Fruit fly (Drosophila melanogaster) whole organism, prepupa: ENCODE measurements around the gene MESR6.

ENCODE experiments used
- Blimp-1 ChIP-seq: fragments of 200-800 bp; sonication (Bioruptor generic); optimal IDR thresholded peaks from 3 replicates; lab custom pipeline; 2017; ENCODE audit warnings: missing biosample characterization, missing genetic modification characterization, mild to moderate bottlenecking, moderate library complexity, missing genetic modification reagents
- CG10631 ChIP-seq: fragments of 200-800 bp; sonication (Bioruptor generic); optimal IDR thresholded peaks from 2 replicates; lab custom pipeline; 2016; ENCODE audit warnings: missing biosample characterization, missing genetic modification characterization
- CG11902 ChIP-seq: fragments of 200-800 bp; sonication (Bioruptor generic); optimal IDR thresholded peaks from 3 replicates; lab custom pipeline; 2016; ENCODE audit warnings: missing biosample characterization, missing genetic modification characterization
- CG15336 ChIP-seq: fragments of 200-800 bp; sonication (Bioruptor generic); IDR thresholded peaks from 2 replicates; pipeline ENCODE4 v1.3.6; 2022; ENCODE audit warnings: missing biosample characterization, missing genetic modification characterization
- CG1621 ChIP-seq: fragments of 200-800 bp; sonication (Bioruptor generic); optimal IDR thresholded peaks from 3 replicates; lab custom pipeline; 2018; ENCODE audit warnings: missing biosample characterization, mild to moderate bottlenecking, missing genetic modification characterization
- CG32006 ChIP-seq: fragments of 200-800 bp; sonication (Bioruptor generic); optimal IDR thresholded peaks from 3 replicates; lab custom pipeline; 2017; ENCODE audit warnings: missing biosample characterization, mild to moderate bottlenecking, missing genetic modification characterization
- CG34406 ChIP-seq: fragments of 200-800 bp; sonication (Bioruptor generic); optimal IDR thresholded peaks from 3 replicates; lab custom pipeline; 2016; ENCODE audit warnings: missing biosample characterization, missing genetic modification characterization
- CG4318 ChIP-seq: fragments of 200-800 bp; sonication (Bioruptor generic); optimal IDR thresholded peaks from 3 replicates; lab custom pipeline; 2017; ENCODE audit warnings: missing biosample characterization, mild to moderate bottlenecking, missing genetic modification characterization
- CG6163 ChIP-seq: fragments of 200-800 bp; sonication (Bioruptor generic); IDR thresholded peaks from 3 replicates; pipeline ENCODE4 v1.3.6; 2022; ENCODE audit warnings: missing biosample characterization, missing genetic modification characterization
- CG6276 ChIP-seq: fragments of 200-800 bp; sonication (Bioruptor generic); optimal IDR thresholded peaks from 2 replicates; lab custom pipeline; 2017; ENCODE audit warnings: missing biosample characterization, mild to moderate bottlenecking, missing genetic modification characterization
- CG6792 ChIP-seq: fragments of 200-800 bp; sonication (Bioruptor generic); optimal IDR thresholded peaks from 3 replicates; lab custom pipeline; 2016; ENCODE audit warnings: missing biosample characterization, missing genetic modification characterization
- CG6808 ChIP-seq: fragments of 200-800 bp; sonication (Bioruptor generic); optimal IDR thresholded peaks from 3 replicates; lab custom pipeline; 2017; ENCODE audit warnings: missing biosample characterization, missing genetic modification characterization, mild to moderate bottlenecking, moderate library complexity, missing genetic modification reagents
- CG6854 ChIP-seq: fragments of 200-800 bp; sonication (Bioruptor generic); optimal IDR thresholded peaks from 2 replicates; lab custom pipeline; 2017; ENCODE audit warnings: missing biosample characterization, mild to moderate bottlenecking, missing genetic modification characterization
- CG7368 ChIP-seq: fragments of 200-800 bp; sonication (Bioruptor generic); optimal IDR thresholded peaks from 3 replicates; lab custom pipeline; 2016; ENCODE audit warnings: missing biosample characterization, missing genetic modification characterization
- CG8119 ChIP-seq: fragments of 200-800 bp; sonication (Bioruptor generic); IDR thresholded peaks from 3 replicates; pipeline ENCODE4 v1.3.6; 2022; ENCODE audit warnings: missing biosample characterization, missing genetic modification characterization
- CG8319 ChIP-seq: fragments of 200-800 bp; sonication (Bioruptor generic); optimal IDR thresholded peaks from 3 replicates; lab custom pipeline; 2016; ENCODE audit warnings: missing biosample characterization, missing genetic modification characterization
- CG9139 ChIP-seq: fragments of 200-800 bp; sonication (Bioruptor generic); optimal IDR thresholded peaks from 3 replicates; lab custom pipeline; 2017; ENCODE audit warnings: missing biosample characterization, mild to moderate bottlenecking, missing genetic modification characterization
- Eip75B ChIP-seq: fragments of 200-800 bp; sonication (Bioruptor generic); optimal IDR thresholded peaks from 3 replicates; lab custom pipeline; 2016; ENCODE audit warnings: missing biosample characterization, missing genetic modification characterization
- Eip78C ChIP-seq: fragments of 200-800 bp; sonication (Bioruptor generic); peaks from one replicate; lab custom pipeline; 2016; ENCODE audit warnings: missing biosample characterization, missing genetic modification characterization
- Eip93F ChIP-seq: fragments of 200-800 bp; sonication (Bioruptor generic); optimal IDR thresholded peaks from 2 replicates; lab custom pipeline; 2016; ENCODE audit warnings: missing biosample characterization, mild to moderate bottlenecking, missing genetic modification characterization
- Ets21C ChIP-seq: fragments of 200-800 bp; sonication (Bioruptor generic); optimal IDR thresholded peaks from 3 replicates; lab custom pipeline; 2016; ENCODE audit warnings: missing biosample characterization, missing genetic modification characterization
- Ets96B ChIP-seq: fragments of 200-800 bp; optimal IDR thresholded peaks from 2 replicates; lab custom pipeline; 2019; ENCODE audit warnings: missing biosample characterization, mild to moderate bottlenecking, missing genetic modification characterization, moderate library complexity
- Hr38 ChIP-seq: sonication (Bioruptor generic); optimal IDR thresholded peaks from 2 replicates; lab custom pipeline; 2016; ENCODE audit warnings: missing biosample characterization, missing genetic modification characterization
- Hr4 ChIP-seq: fragments of 200-800 bp; sonication (Bioruptor generic); optimal IDR thresholded peaks from 3 replicates; lab custom pipeline; 2016; ENCODE audit warnings: missing biosample characterization, missing genetic modification characterization
- Lpt ChIP-seq: fragments of 200-800 bp; sonication (Bioruptor generic); optimal IDR thresholded peaks from 3 replicates; lab custom pipeline; 2016; ENCODE audit warnings: missing biosample characterization, missing genetic modification characterization
- Sox102F ChIP-seq: fragments of 200-800 bp; sonication (Bioruptor generic); optimal IDR thresholded peaks from 2 replicates; lab custom pipeline; 2016; ENCODE audit warnings: missing biosample characterization, mild to moderate bottlenecking, missing genetic modification characterization
- Sox14 ChIP-seq: fragments of 200-800 bp; sonication (Bioruptor generic); optimal IDR thresholded peaks from 3 replicates; lab custom pipeline; 2016; ENCODE audit warnings: missing biosample characterization, missing genetic modification characterization
- Sox15 ChIP-seq: fragments of 200-800 bp; sonication (Bioruptor generic); optimal IDR thresholded peaks from 3 replicates; lab custom pipeline; 2016; ENCODE audit warnings: missing biosample characterization, missing genetic modification characterization
- dac ChIP-seq: fragments of 200-800 bp; sonication (Bioruptor generic); optimal IDR thresholded peaks from 2 replicates; lab custom pipeline; 2017; ENCODE audit warnings: missing biosample characterization, mild to moderate bottlenecking, missing genetic modification characterization
- eg ChIP-seq: fragments of 200-800 bp; sonication (Bioruptor generic); IDR thresholded peaks from 3 replicates; pipeline ENCODE4 v1.3.6; 2022; ENCODE audit warnings: missing biosample characterization, missing genetic modification characterization
- esn ChIP-seq: fragments of 200-800 bp; sonication (Bioruptor generic); optimal IDR thresholded peaks from 2 replicates; lab custom pipeline; 2016; ENCODE audit warnings: missing biosample characterization, mild to moderate bottlenecking, missing genetic modification characterization, moderate library complexity
- fd85E ChIP-seq: fragments of 200-800 bp; sonication (Bioruptor generic); optimal IDR thresholded peaks from 3 replicates; lab custom pipeline; 2016; ENCODE audit warnings: missing biosample characterization, missing genetic modification characterization
- lz ChIP-seq: fragments of 200-800 bp; sonication (Bioruptor generic); optimal IDR thresholded peaks from 3 replicates; lab custom pipeline; 2016; ENCODE audit warnings: missing biosample characterization, missing genetic modification characterization
- net ChIP-seq: fragments of 200-800 bp; sonication (Bioruptor generic); optimal IDR thresholded peaks from 3 replicates; lab custom pipeline; 2016; ENCODE audit warnings: missing biosample characterization, missing genetic modification characterization
- spab ChIP-seq: fragments of 200-800 bp; sonication (Bioruptor generic); optimal IDR thresholded peaks from 2 replicates; lab custom pipeline; 2017; ENCODE audit warnings: missing biosample characterization, mild to moderate bottlenecking, missing genetic modification characterization, missing genetic modification reagents
- ss ChIP-seq, 2 experiments: fragments of 200-800 bp; sonication (Bioruptor generic); optimal IDR thresholded peaks; 2 replicates in 1 of 2; 3 replicates in 1 of 2; lab custom pipeline; 2017 to 2018; ENCODE audit warnings: mild to moderate bottlenecking in 2 of 2, missing biosample characterization in 2 of 2, missing genetic modification characterization in 2 of 2, moderate library complexity in 1 of 2
- svp ChIP-seq: fragments of 200-800 bp; sonication (Bioruptor generic); peaks from one replicate; lab custom pipeline; 2016; ENCODE audit warnings: missing biosample characterization, missing genetic modification characterization

Gene MESR6

dm6 chr3L:19048761-19049160 is 43.7 kb upstream of the MESR6 start:
- TF ChIP-seq spab (GFP tag; lab: Kevin White, UChicago) (no peak), Sox102F (GFP tag; lab: Kevin White, UChicago) (no peak), CG11902 (GFP tag; lab: Kevin White, UChicago) (no peak), CG34406 (GFP tag; lab: Kevin White, UChicago) (no peak), eg (no peak), CG32006 (GFP tag; lab: Kevin White, UChicago) (no peak), ss (GFP tag; optimal IDR thresholded peaks at IDR 0.05; lab: Kevin White, UChicago) (no peak), CG10631 (GFP tag; lab: Kevin White, UChicago) (no peak), CG8119 (GFP tag; lab: Robert Waterston, UW) (no peak), CG8319 (GFP tag; lab: Kevin White, UChicago) (no peak), Hr4 (GFP tag; lab: Kevin White, UChicago) (no peak), Sox15 (GFP tag; lab: Kevin White, UChicago) (no peak), Sox14 (no peak)

DNA sequence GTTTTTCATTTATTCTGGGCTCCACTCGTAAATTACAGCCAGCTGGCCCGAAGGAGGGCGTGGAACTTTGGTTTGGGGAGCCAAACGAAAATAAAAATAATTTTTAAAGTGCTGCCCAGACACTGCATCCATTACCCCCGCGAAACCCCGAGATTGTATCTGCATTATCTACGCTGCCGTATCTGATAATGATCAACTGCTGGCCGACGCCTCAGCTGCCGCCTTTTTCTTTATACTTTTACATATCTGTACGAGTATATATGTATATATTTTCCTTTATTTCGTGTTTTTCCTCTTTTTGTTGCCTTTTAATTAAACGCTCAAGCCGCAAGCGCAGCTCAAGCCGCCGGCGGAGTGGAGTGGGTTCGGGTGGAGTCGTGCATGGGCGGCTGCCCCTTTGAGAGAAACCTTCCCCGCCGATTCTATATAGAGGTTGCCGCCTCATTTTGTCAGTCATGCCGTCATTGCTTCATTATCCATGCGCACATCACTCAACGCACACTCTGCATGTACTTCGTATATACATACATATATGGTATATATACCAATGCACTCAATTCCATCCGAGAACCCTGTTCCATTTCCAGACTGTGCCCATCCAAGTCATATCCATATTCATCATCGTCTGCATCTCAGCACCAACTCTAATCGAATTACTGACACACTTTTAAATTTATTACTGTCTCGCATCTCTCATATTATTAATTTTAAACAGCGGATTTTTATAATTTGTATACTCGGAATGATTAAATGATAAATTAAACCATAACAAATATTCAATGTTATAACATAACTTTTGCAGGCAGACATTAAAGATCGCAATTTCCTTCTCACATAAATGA is 42.6 kb upstream of the MESR6 start:
- TF ChIP-seq CG8119 (GFP tag; lab: Robert Waterston, UW), result 0 out of 3 replicates have a peak, but pooled peaks have one; percentile 25
- peak; percentile 2 for TF ChIP-seq CG6808 (GFP tag; lab: Kevin White, UChicago)
- TF ChIP-seq Sox14, result no peak
- no peak for TF ChIP-seq Lpt (GFP tag; lab: Kevin White, UChicago)
- no peak for TF ChIP-seq Sox102F (GFP tag; lab: Kevin White, UChicago)
- no peak for TF ChIP-seq CG4318 (GFP tag; lab: Kevin White, UChicago)
- TF ChIP-seq esn, result no peak
- TF ChIP-seq CG6854 (GFP tag; lab: Kevin White, UChicago), result no peak
- TF ChIP-seq lz (GFP tag; lab: Kevin White, UChicago), result no peak
- TF ChIP-seq net, result no peak
- TF ChIP-seq CG11902 (GFP tag; lab: Kevin White, UChicago), result no peak
- no peak for TF ChIP-seq Ets96B
- TF ChIP-seq CG6276 (GFP tag; lab: Kevin White, UChicago), result no peak
- TF ChIP-seq CG7368 (GFP tag; lab: Kevin White, UChicago), result no peak
- TF ChIP-seq CG9139, result no peak
- 0 out of 3 replicates have a peak, but pooled peaks have one; percentile 18 for TF ChIP-seq CG6163
- TF ChIP-seq svp, result peak; percentile 54
- no peak for TF ChIP-seq Hr38 (GFP tag; lab: Kevin White, UChicago)
- TF ChIP-seq CG6792, result no peak
- no peak for TF ChIP-seq CG1621 (tag; lab: Kevin White, UChicago)
- no peak for TF ChIP-seq Eip93F (GFP tag; lab: Kevin White, UChicago)
- TF ChIP-seq Hr4 (GFP tag; lab: Kevin White, UChicago), result no peak
- TF ChIP-seq dac, result no peak
- peak in 1 of 2 experiments; percentile 40 for TF ChIP-seq ss (GFP tag; optimal IDR thresholded peaks at IDR 0.05; lab: Kevin White, UChicago)
- peak; percentile 52 for TF ChIP-seq Eip78C
- no peak for TF ChIP-seq CG10631 (GFP tag; lab: Kevin White, UChicago)
- TF ChIP-seq Ets21C (GFP tag; lab: Kevin White, UChicago), result no peak
- TF ChIP-seq Eip75B, result no peak
- TF ChIP-seq CG15336 (GFP tag; lab: Robert Waterston, UW), result no peak
- TF ChIP-seq CG32006 (GFP tag; lab: Kevin White, UChicago), result no peak
- TF ChIP-seq Blimp-1 (GFP tag; lab: Kevin White, UChicago), result no peak
- no peak for TF ChIP-seq spab (GFP tag; lab: Kevin White, UChicago)
- no peak for TF ChIP-seq fd85E (GFP tag; lab: Kevin White, UChicago)

DNA sequence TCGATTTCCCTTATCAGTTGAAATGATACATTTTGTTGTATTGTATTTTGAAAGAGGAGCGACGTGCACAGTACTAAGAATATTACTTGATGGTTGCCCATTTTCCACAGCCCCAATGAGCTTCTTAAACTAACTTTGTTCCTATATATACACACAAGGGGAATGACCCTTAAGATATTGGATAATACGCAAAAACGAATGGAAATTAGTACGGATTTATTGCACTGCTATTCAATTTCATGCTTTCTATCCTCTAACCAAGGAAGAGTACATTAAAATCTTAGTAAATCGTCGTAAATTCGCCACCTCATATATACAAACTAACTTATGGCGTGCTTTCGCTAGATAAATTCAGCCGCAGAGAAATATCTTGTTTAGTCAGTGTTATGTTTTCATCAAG is 40.5 kb upstream of the MESR6 start, which contains the start of gene Acp76A:
TSS of gene Acp76A (minus strand) at position 101 of the 400 bp plus-strand sequence.
- no peak for TF ChIP-seq Sox14
